Worm (Caenorhabditis elegans) whole organism, late embryonic: ENCODE results near the gene F38E9.4.
"Not testable (repeated sequence)": the region's sequence is repeated elsewhere in the genome, so short reads cannot be mapped to it uniquely, and the experiment has no call there.

Experiments used
- C08G9.2 ChIP-seq: sonication (generic microtip); optimal IDR thresholded peaks from 2 replicates; lab custom pipeline; 2016; ENCODE audit warnings: mild to moderate bottlenecking, missing genetic modification characterization, moderate library complexity, missing compliant biosample characterization
- K02D7.2 ChIP-seq: sonication (generic microtip); optimal IDR thresholded peaks from 2 replicates; lab custom pipeline; 2017; ENCODE audit warnings: mild to moderate bottlenecking, missing genetic modification characterization, missing compliant biosample characterization
- K09A11.1 ChIP-seq: sonication (generic microtip); optimal IDR thresholded peaks from 2 replicates; lab custom pipeline; 2017; ENCODE audit warnings: antibody characterized with exemption, mild to moderate bottlenecking, missing genetic modification characterization, missing compliant biosample characterization; ENCODE audit not compliant: insufficient read depth
- T23F11.4 ChIP-seq: fragments of 200-800 bp; sonication (Bioruptor generic); optimal IDR thresholded peaks from 2 replicates; lab custom pipeline; 2018; ENCODE audit warnings: mild to moderate bottlenecking, missing genetic modification characterization, missing compliant biosample characterization
- Y22D7AL.16 ChIP-seq: sonication (generic microtip); optimal IDR thresholded peaks from 2 replicates; lab custom pipeline; 2016; ENCODE audit warnings: missing genetic modification characterization, missing compliant biosample characterization
- ahr-1 ChIP-seq: sonication (generic microtip); optimal IDR thresholded peaks from 2 replicates; lab custom pipeline; 2016; ENCODE audit warnings: missing genetic modification characterization, missing compliant biosample characterization
- ceh-14 ChIP-seq: sonication (generic microtip); optimal IDR thresholded peaks from 2 replicates; lab custom pipeline; 2016; ENCODE audit warnings: missing genotype, missing genetic modification characterization, missing compliant biosample characterization
- ceh-22 ChIP-seq: sonication (generic microtip); optimal IDR thresholded peaks from 2 replicates; lab custom pipeline; 2017; ENCODE audit warnings: missing biosample characterization, missing genetic modification characterization
- ceh-24 ChIP-seq: sonication (generic microtip); optimal IDR thresholded peaks from 2 replicates; lab custom pipeline; 2016; ENCODE audit warnings: mild to moderate bottlenecking, missing genetic modification characterization, missing compliant biosample characterization
- ceh-30 ChIP-seq: fragments of 150-350 bp; optimal IDR thresholded peaks from 2 replicates; lab custom pipeline; 2014; ENCODE audit warnings: missing biosample characterization, missing genetic modification characterization
- ceh-31 ChIP-seq: sonication (generic microtip); optimal IDR thresholded peaks from 2 replicates; lab custom pipeline; 2016; ENCODE audit warnings: missing genetic modification characterization, missing compliant biosample characterization
- ceh-34 ChIP-seq: sonication (generic microtip); optimal IDR thresholded peaks from 2 replicates; lab custom pipeline; 2016; ENCODE audit warnings: mild to moderate bottlenecking, missing genetic modification characterization, missing compliant biosample characterization
- ceh-45 ChIP-seq: fragments of 200-800 bp; sonication (Bioruptor generic); IDR thresholded peaks from 2 replicates; pipeline ENCODE4 v1.3.6; 2022; ENCODE audit warnings: missing genetic modification reagents, missing genetic modification characterization, missing compliant biosample characterization
- ceh-6 ChIP-seq: fragments of 200-800 bp; sonication (Bioruptor generic); optimal IDR thresholded peaks from 2 replicates; lab custom pipeline; 2018; ENCODE audit warnings: mild to moderate bottlenecking, missing genetic modification characterization, missing compliant biosample characterization
- ceh-9 ChIP-seq: sonication (generic microtip); optimal IDR thresholded peaks from 2 replicates; lab custom pipeline; 2016; ENCODE audit warnings: mild to moderate bottlenecking, missing genetic modification characterization, inconsistent platforms, missing compliant biosample characterization
- elt-4 ChIP-seq: sonication (generic microtip); optimal IDR thresholded peaks from 2 replicates; lab custom pipeline; 2016; ENCODE audit warnings: missing genetic modification characterization, missing compliant biosample characterization
- ets-4 ChIP-seq: sonication (generic microtip); optimal IDR thresholded peaks from 2 replicates; lab custom pipeline; 2016; ENCODE audit warnings: missing genetic modification characterization, missing compliant biosample characterization
- fkh-10 ChIP-seq: fragments of 150-350 bp; optimal IDR thresholded peaks from 2 replicates; lab custom pipeline; 2014; ENCODE audit warnings: missing biosample characterization, missing genetic modification reagents, missing genetic modification characterization
- hlh-13 ChIP-seq: fragments of 200-800 bp; sonication (Bioruptor generic); optimal IDR thresholded peaks from 2 replicates; lab custom pipeline; 2018; ENCODE audit warnings: mild to moderate bottlenecking, missing genetic modification characterization, missing compliant biosample characterization
- hlh-6 ChIP-seq: sonication (generic microtip); optimal IDR thresholded peaks from 2 replicates; lab custom pipeline; 2016; ENCODE audit warnings: missing genotype, missing genetic modification characterization, missing compliant biosample characterization
- hlh-8 ChIP-seq: sonication (generic microtip); optimal IDR thresholded peaks from 2 replicates; lab custom pipeline; 2016; ENCODE audit warnings: missing genotype, missing genetic modification characterization, missing compliant biosample characterization
- lim-6 ChIP-seq: sonication (generic microtip); optimal IDR thresholded peaks from 2 replicates; lab custom pipeline; 2016; ENCODE audit warnings: missing genetic modification characterization, missing compliant biosample characterization
- madf-2 ChIP-seq: sonication (generic microtip); optimal IDR thresholded peaks from 2 replicates; lab custom pipeline; 2017; ENCODE audit warnings: missing genetic modification characterization, missing compliant biosample characterization
- mec-3 ChIP-seq: sonication (generic microtip); optimal IDR thresholded peaks from 2 replicates; lab custom pipeline; 2016; ENCODE audit warnings: borderline replicate concordance, missing genetic modification characterization, missing compliant biosample characterization
- nhr-11 ChIP-seq: fragments of 150-350 bp; optimal IDR thresholded peaks from 2 replicates; lab custom pipeline; 2014; ENCODE audit warnings: missing biosample characterization, missing genetic modification characterization
- nhr-232 ChIP-seq: sonication (generic microtip); optimal IDR thresholded peaks from 2 replicates; lab custom pipeline; 2016; ENCODE audit warnings: missing genetic modification characterization, missing compliant biosample characterization
- pag-3 ChIP-seq: sonication (generic microtip); optimal IDR thresholded peaks from 2 replicates; lab custom pipeline; 2016; ENCODE audit warnings: missing compliant biosample characterization, missing genetic modification characterization, borderline replicate concordance
- pqm-1 ChIP-seq: sonication (generic microtip); optimal IDR thresholded peaks from 2 replicates; lab custom pipeline; 2016; ENCODE audit warnings: missing genetic modification characterization, missing compliant biosample characterization
- sdc-2 ChIP-seq: sonication (generic microtip); optimal IDR thresholded peaks from 2 replicates; lab custom pipeline; 2016; ENCODE audit warnings: missing genotype, missing genetic modification characterization, missing compliant biosample characterization
- sox-2 ChIP-seq: fragments of 200-800 bp; sonication (Bioruptor generic); IDR thresholded peaks from 2 replicates; pipeline ENCODE4 v1.3.6; 2022; ENCODE audit warnings: missing genetic modification reagents, missing genetic modification characterization, missing compliant biosample characterization
- sox-4 ChIP-seq: sonication (generic microtip); optimal IDR thresholded peaks from 2 replicates; lab custom pipeline; 2017; ENCODE audit warnings: mild to moderate bottlenecking, missing genetic modification characterization, inconsistent platforms, missing compliant biosample characterization
- tbx-2 ChIP-seq: sonication (generic microtip); optimal IDR thresholded peaks from 2 replicates; lab custom pipeline; 2016; ENCODE audit warnings: missing genetic modification characterization, missing compliant biosample characterization
- tbx-7 ChIP-seq: sonication (generic microtip); optimal IDR thresholded peaks from 2 replicates; lab custom pipeline; 2016; ENCODE audit warnings: missing genotype, missing genetic modification characterization, missing compliant biosample characterization
- ttx-3 ChIP-seq: sonication (generic microtip); optimal IDR thresholded peaks from 2 replicates; lab custom pipeline; 2016; ENCODE audit warnings: missing genetic modification reagents, missing genetic modification characterization, missing compliant biosample characterization
- unc-55 ChIP-seq: sonication (generic microtip); optimal IDR thresholded peaks from 2 replicates; lab custom pipeline; 2017; ENCODE audit warnings: missing biosample characterization, missing genetic modification reagents, missing genetic modification characterization
- zip-5 ChIP-seq: sonication (generic microtip); optimal IDR thresholded peaks from 2 replicates; lab custom pipeline; 2016; ENCODE audit warnings: missing genetic modification characterization, missing compliant biosample characterization
- ztf-16 ChIP-seq: sonication (generic microtip); optimal IDR thresholded peaks from 2 replicates; lab custom pipeline; 2017; ENCODE audit warnings: missing genetic modification characterization, missing compliant biosample characterization

Gene F38E9.4

ce11 chrX:16451642-16452041, at the start of gene F38E9.4:
Gene F38E9.4 (plus strand): TSS chrX:16451942.
- TF ChIP-seq madf-2; T23F11.4 (GFP tag; lab: Kevin White, UChicago); nhr-11 (tag; lab: Kevin White, UChicago): not testable (repeated sequence)

- TF ChIP-seq hlh-8 (tag; lab: Kevin White, UChicago) (no peak), unc-55 (GFP tag; lab: Kevin White, UChicago) (no peak)
- TF ChIP-seq, all 69 proteins: peak for 0
These were observed 49.4 kb upstream of the F38E9.4 start for ce11 chrX:16402303-16402702.

DNA sequence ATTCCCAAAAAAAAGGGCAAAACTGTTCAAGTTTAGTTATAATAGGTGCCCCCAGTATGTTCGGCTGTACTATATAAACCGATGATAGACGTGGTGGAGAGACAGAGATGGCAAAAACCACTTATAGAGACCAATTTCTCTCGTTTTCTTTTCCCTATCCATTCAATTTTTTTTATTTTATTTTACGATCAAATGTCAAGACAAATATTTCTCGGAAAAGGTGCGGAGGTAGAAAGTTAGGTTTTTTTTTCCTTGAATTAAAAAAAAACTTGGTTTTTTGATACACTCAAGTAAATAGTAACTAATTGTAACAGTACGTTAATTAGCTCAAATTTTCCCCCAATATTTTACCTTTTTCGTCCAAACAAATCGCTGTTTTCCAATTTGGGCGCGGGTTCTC, 49.0 kb upstream of the F38E9.4 start:
- no peak for TF ChIP-seq hlh-6 (tag; lab: Kevin White, UChicago)
- TF ChIP-seq ceh-6 (GFP tag; lab: Kevin White, UChicago), result no peak
- no peak for TF ChIP-seq ceh-31 (tag; lab: Kevin White, UChicago)
- TF ChIP-seq pqm-1, result no peak
- TF ChIP-seq ceh-34 (tag; lab: Kevin White, UChicago), result no peak
- no peak for TF ChIP-seq K02D7.2
- no peak for TF ChIP-seq sox-4 (tag; lab: Kevin White, UChicago)
- no peak for TF ChIP-seq hlh-13
- no peak for TF ChIP-seq K09A11.1 (tag; lab: Kevin White, UChicago)

DNA sequence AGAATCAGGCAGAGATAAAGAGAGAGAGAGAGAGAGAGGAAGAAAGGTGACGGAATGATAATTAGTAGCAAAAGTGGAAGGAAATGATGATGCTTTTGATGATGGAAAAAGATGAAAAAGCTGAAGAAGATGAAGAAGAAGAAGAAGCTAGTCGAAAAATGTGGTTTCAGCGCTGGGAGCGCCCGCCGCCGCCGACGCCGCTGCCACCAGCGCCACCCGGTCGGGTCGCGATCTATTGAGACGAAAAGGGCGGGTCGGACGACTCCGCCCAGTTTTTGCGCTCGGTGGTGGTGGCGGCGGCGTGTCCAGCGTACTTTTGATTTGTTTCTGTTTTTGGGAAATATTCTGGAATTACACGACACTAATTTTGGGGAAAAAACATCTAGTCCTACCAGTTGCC, 48.3 kb upstream of the F38E9.4 start:
- no peak for TF ChIP-seq Y22D7AL.16

DNA sequence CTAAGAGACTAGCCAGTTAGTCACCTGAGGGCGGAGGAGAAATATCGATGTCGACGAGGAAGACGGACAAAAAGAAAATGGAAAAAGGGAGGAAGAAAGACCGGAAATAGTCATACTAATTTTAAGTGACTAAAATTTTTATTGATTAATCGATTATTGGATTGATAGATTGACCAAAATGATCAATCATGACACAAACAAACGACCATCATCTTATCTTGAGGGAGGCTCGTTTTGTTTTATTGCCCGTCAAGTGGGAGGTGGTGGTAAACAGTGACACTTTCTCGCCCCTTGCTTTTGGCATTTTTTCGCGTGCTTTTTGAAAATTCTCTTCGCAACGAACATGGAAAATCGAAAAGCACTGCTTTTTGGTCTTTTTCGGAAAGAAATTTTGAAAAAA, 46.9 kb upstream of the F38E9.4 start:
- TF ChIP-seq zip-5 (tag; lab: Kevin White, UChicago) (no peak), K09A11.1 (tag; lab: Kevin White, UChicago) (no peak), ceh-34 (tag; lab: Kevin White, UChicago) (no peak), pag-3 (tag; lab: Kevin White, UChicago) (no peak), fkh-10 (GFP tag; lab: Kevin White, UChicago) (no peak), ceh-24 (no peak), tbx-7 (tag; lab: Kevin White, UChicago) (no peak), ceh-9 (tag; lab: Kevin White, UChicago) (no peak)

- TF ChIP-seq ceh-22 (tag; lab: Kevin White, UChicago), result no peak
- no peak for TF ChIP-seq mec-3 (tag; lab: Kevin White, UChicago)
- TF ChIP-seq ets-4 (tag; lab: Kevin White, UChicago), result no peak
- TF ChIP-seq T23F11.4 (GFP tag; lab: Kevin White, UChicago), result no peak
- TF ChIP-seq ceh-30 (tag; lab: Kevin White, UChicago), result no peak
- no peak for TF ChIP-seq sox-2
- no peak for TF ChIP-seq C08G9.2 (tag; lab: Kevin White, UChicago)
- no peak for TF ChIP-seq pag-3 (tag; lab: Kevin White, UChicago)
- TF ChIP-seq ceh-45 (GFP tag; lab: Robert Waterston, UW), result no peak
- TF ChIP-seq sdc-2 (tag; lab: Kevin White, UChicago), result no peak
- no peak for TF ChIP-seq ceh-14 (tag; lab: Kevin White, UChicago)
- no peak for TF ChIP-seq nhr-232 (tag; lab: Kevin White, UChicago)
- no peak for TF ChIP-seq ztf-16
- TF ChIP-seq tbx-2 (tag; lab: Kevin White, UChicago), result no peak
- no peak for TF ChIP-seq ttx-3 (tag; lab: Kevin White, UChicago)
- no peak for TF ChIP-seq fkh-10 (GFP tag; lab: Kevin White, UChicago)
- no peak for TF ChIP-seq lim-6
- no peak for TF ChIP-seq ahr-1 (tag; lab: Kevin White, UChicago)
- TF ChIP-seq elt-4, result no peak
These were observed 45.1 kb upstream of the F38E9.4 start for ce11 chrX:16406632-16407031.
